Fruit fly (Drosophila melanogaster): Measurements from ENCODE around the gene mbc.

- TF ChIP-seq CG7368 (GFP tag; optimal IDR thresholded peaks at IDR 0.05): no peak
- TF ChIP-seq fkh (GFP tag; optimal IDR thresholded peaks at IDR 0.05): no peak
- no peak for TF ChIP-seq fd85E (GFP tag; optimal IDR thresholded peaks at IDR 0.05)
- no peak for TF ChIP-seq Sox14 (GFP tag; optimal IDR thresholded peaks at IDR 0.05)
Observed at dm6 chr3R:23803668-23804067, 22.1 kb downstream of the mbc start, which contains the start of gene CG34355.

All from whole organism, prepupa.